Worm (Caenorhabditis elegans) whole organism, L4 larva: ENCODE results near the gene srbc-42.

Experiments
- aha-1 ChIP-seq: fragments of 150-350 bp; peaks from one replicate; lab custom pipeline; 2014; ENCODE audit warnings: missing biosample characterization, missing genetic modification characterization
- ces-1 ChIP-seq: fragments of 150-350 bp; sonication (generic microtip); optimal IDR thresholded peaks from 4 replicates; lab custom pipeline; 2014; ENCODE audit warnings: missing biosample characterization, missing genetic modification reagents, missing genetic modification characterization
- egl-27 ChIP-seq: sonication (generic microtip); optimal IDR thresholded peaks from 3 replicates; lab custom pipeline; 2017; ENCODE audit warnings: missing biosample characterization, missing genetic modification reagents, missing genetic modification characterization
- hlh-30 ChIP-seq: sonication (generic microtip); optimal IDR thresholded peaks from 2 replicates; lab custom pipeline; 2017; ENCODE audit warnings: antibody characterized with exemption, mild to moderate bottlenecking, missing genetic modification characterization, missing compliant biosample characterization; ENCODE audit not compliant: insufficient read depth
- lin-39 ChIP-seq: fragments of 150-350 bp; optimal IDR thresholded peaks from 2 replicates; lab custom pipeline; 2014; ENCODE audit warnings: missing biosample characterization, missing genetic modification reagents, missing genetic modification characterization
- lir-3 ChIP-seq: sonication (generic microtip); optimal IDR thresholded peaks from 2 replicates; lab custom pipeline; 2016; ENCODE audit warnings: mild to moderate bottlenecking, missing genetic modification characterization, missing compliant biosample characterization
- nhr-28 ChIP-seq: fragments of 150-350 bp; optimal IDR thresholded peaks from 2 replicates; lab custom pipeline; 2014; ENCODE audit warnings: missing biosample characterization, missing genetic modification characterization
- pqm-1 ChIP-seq: sonication (generic microtip); optimal IDR thresholded peaks from 2 replicates; lab custom pipeline; 2017; ENCODE audit warnings: missing biosample characterization, missing genetic modification characterization

DNA sequence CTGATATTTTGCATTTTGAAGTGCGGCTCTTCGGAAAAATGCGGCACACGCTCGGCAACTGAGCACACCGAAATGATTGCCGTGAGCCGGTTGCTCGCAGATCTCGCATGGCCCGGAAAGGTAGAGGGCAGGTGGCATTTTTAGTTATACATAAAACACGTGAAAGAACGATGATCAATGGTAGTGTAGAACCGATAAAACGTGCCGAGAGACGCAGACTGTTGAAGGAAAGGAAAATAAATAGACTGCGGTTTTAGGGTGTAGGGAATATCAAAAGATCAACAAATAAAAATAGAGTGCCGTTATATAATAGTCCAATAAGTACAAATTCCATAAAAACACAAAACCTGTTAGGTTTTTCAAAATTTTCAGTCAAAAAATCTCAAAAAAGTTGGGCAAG, 20.9 kb upstream of the srbc-42 start, which contains the start of gene nhr-133:
- peak; percentile 80 for TF ChIP-seq nhr-28 (tag; lab: Kevin White, UChicago)
- TF ChIP-seq lin-39: no peak
- TF ChIP-seq ces-1: no peak
- TF ChIP-seq egl-27 (tag; lab: Kevin White, UChicago): no peak
- TF ChIP-seq hlh-30 (tag; lab: Kevin White, UChicago): peak; percentile 83
- no peak for TF ChIP-seq aha-1 (tag; lab: Kevin White, UChicago)
- TF ChIP-seq lir-3 (tag; lab: Kevin White, UChicago): no peak
- TF ChIP-seq pqm-1 (tag; lab: Kevin White, UChicago): no peak
